Comparison of ENCODE assay signal across 2 worm cellular contexts in the genomic region with DNA sequence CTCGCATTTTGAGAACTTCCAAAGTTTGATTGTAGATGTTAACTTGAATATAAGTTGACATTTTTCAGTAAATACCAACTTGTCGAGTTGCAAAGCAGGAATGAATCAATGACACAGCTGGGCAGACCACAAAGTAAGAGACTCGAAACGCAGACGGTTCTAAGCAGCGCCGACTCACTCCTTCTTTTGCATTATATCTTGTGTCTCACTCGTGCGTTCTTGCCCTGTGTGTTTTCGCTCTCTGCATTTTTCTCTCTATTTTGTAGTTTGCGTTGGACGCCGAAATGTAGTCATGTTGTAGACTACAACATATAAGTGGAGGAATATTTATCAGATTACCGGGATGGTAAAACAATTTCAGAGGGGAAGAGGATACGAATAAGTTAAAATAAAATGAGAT.
TF ChIP-seq lines count a peak whose summit lies in the region.

A gene (minus strand): TSS at position 221 of the 400 bp plus-strand sequence.

TF ChIP-seq in whole organism, L1 larva, 84 proteins besides CTCF, POLR2A, EP300 and RAD21 (continued from another document):
- TF ChIP-seq mab-9 (GFP tag; IDR thresholded peaks at IDR 0.05; lab: Robert Waterston, UW) (no peak), efl-1 (optimal IDR thresholded peaks at IDR 0.05; lab: Kevin White, UChicago) (peak in 1 of 2 experiments; percentile 3), efl-1 (GFP tag; optimal IDR thresholded peaks at IDR 0.05 in 1 of 2; lab: Kevin White, UChicago) (no peak), mdl-1 (tag; optimal IDR thresholded peaks at IDR 0.05; lab: Kevin White, UChicago) (no peak), elt-3 (tag; optimal IDR thresholded peaks at IDR 0.05; lab: Kevin White, UChicago) (no peak), mep-1 (tag; optimal IDR thresholded peaks at IDR 0.05; lab: Kevin White, UChicago) (peak; percentile 63), nhr-84 (tag; optimal IDR thresholded peaks at IDR 0.05; lab: Kevin White, UChicago) (no peak), aly-2 (tag; optimal IDR thresholded peaks at IDR 0.05; lab: Kevin White, UChicago) (no peak), pqm-1 (tag; optimal IDR thresholded peaks at IDR 0.05; lab: Kevin White, UChicago) (no peak), sox-4 (tag; optimal IDR thresholded peaks at IDR 0.05; lab: Kevin White, UChicago) (no peak), ztf-4 (tag; optimal IDR thresholded peaks at IDR 0.05; lab: Kevin White, UChicago) (no peak), nhr-47 (tag; optimal IDR thresholded peaks at IDR 0.05; lab: Kevin White, UChicago) (no peak), sup-37 (GFP tag; optimal IDR thresholded peaks at IDR 0.05; lab: Kevin White, UChicago) (no peak), sptf-1 (tag; optimal IDR thresholded peaks at IDR 0.05; lab: Kevin White, UChicago) (no peak), jun-1 (tag; optimal IDR thresholded peaks at IDR 0.05; lab: Kevin White, UChicago) (no peak), fkh-4 (tag; optimal IDR thresholded peaks at IDR 0.05; lab: Kevin White, UChicago; ENCODE audit: borderline replicate concordance) (no peak), egl-13 (tag; optimal IDR thresholded peaks at IDR 0.05; lab: Kevin White, UChicago) (no peak), elt-2 (tag; optimal IDR thresholded peaks at IDR 0.05; lab: Kevin White, UChicago) (no peak), irx-1 (tag; optimal IDR thresholded peaks at IDR 0.05; lab: Kevin White, UChicago) (no peak), pax-3 (tag; optimal IDR thresholded peaks at IDR 0.05; lab: Kevin White, UChicago) (no peak), Y116A8C.19 (tag; optimal IDR thresholded peaks at IDR 0.05; lab: Kevin White, UChicago; ENCODE audit: borderline replicate concordance) (no peak), C34B4.2 (tag; optimal IDR thresholded peaks at IDR 0.05; lab: Kevin White, UChicago) (no peak), efl-3 (GFP tag; optimal IDR thresholded peaks at IDR 0.05; lab: Kevin White, UChicago) (no peak), nhr-90 (tag; optimal IDR thresholded peaks at IDR 0.05; lab: Kevin White, UChicago; ENCODE audit: poor library complexity) (peak; percentile 15), egl-27 (tag; optimal IDR thresholded peaks at IDR 0.05; lab: Kevin White, UChicago) (no peak), isw-1 (GFP tag; IDR thresholded peaks at IDR 0.05; lab: Robert Waterston, UW) (no peak), lin-14 (GFP tag; optimal IDR thresholded peaks at IDR 0.05; lab: Kevin White, UChicago) (peak; percentile 32), nhr-11 (tag; optimal IDR thresholded peaks at IDR 0.05; lab: Kevin White, UChicago) (no peak), F16B12.6 (tag; optimal IDR thresholded peaks at IDR 0.05; lab: Kevin White, UChicago) (no peak), lsy-2 (tag; optimal IDR thresholded peaks at IDR 0.05; lab: Kevin White, UChicago) (peak; percentile 11 to 32), aha-1 (tag; optimal IDR thresholded peaks at IDR 0.05; lab: Kevin White, UChicago) (no peak), hpl-2 (GFP tag; optimal IDR thresholded peaks at IDR 0.05; lab: Kevin White, UChicago) (no peak), ceh-90 (tag; optimal IDR thresholded peaks at IDR 0.05; lab: Kevin White, UChicago) (no peak), blmp-1 (tag; optimal IDR thresholded peaks at IDR 0.05; lab: Kevin White, UChicago) (peak; percentile 64), tbx-2 (tag; optimal IDR thresholded peaks at IDR 0.05; lab: Kevin White, UChicago) (no peak), unc-86 (tag; optimal IDR thresholded peaks at IDR 0.05; lab: Kevin White, UChicago) (no peak), unc-62 (GFP tag; optimal IDR thresholded peaks at IDR 0.05; lab: Kevin White, UChicago) (no peak), ceh-63 (GFP tag; optimal IDR thresholded peaks at IDR 0.05; lab: Kevin White, UChicago) (no peak), lin-15B (tag; optimal IDR thresholded peaks at IDR 0.05; lab: Kevin White, UChicago) (no peak), fos-1 (tag; optimal IDR thresholded peaks at IDR 0.05; lab: Kevin White, UChicago) (no peak), hlh-4 (tag; optimal IDR thresholded peaks at IDR 0.05; lab: Kevin White, UChicago) (no peak), nhr-76 (tag; optimal IDR thresholded peaks at IDR 0.05; lab: Kevin White, UChicago) (no peak), nhr-71 (tag; optimal IDR thresholded peaks at IDR 0.05; lab: Kevin White, UChicago) (peak; percentile 51), ces-1 (GFP tag; optimal IDR thresholded peaks at IDR 0.05; lab: Kevin White, UChicago) (no peak), ceh-82 (tag; optimal IDR thresholded peaks at IDR 0.05; lab: Kevin White, UChicago) (no peak), snu-23 (GFP tag; optimal IDR thresholded peaks at IDR 0.05; lab: Kevin White, UChicago) (peak; percentile 39), hlh-17 (GFP tag; optimal IDR thresholded peaks at IDR 0.05; lab: Kevin White, UChicago; ENCODE audit: borderline replicate concordance) (no peak), C16A3.4 (tag; optimal IDR thresholded peaks at IDR 0.05; lab: Kevin White, UChicago) (no peak), xbp-1 (tag; optimal IDR thresholded peaks at IDR 0.05; lab: Kevin White, UChicago) (no peak), nhr-20 (tag; optimal IDR thresholded peaks at IDR 0.05; lab: Kevin White, UChicago) (peak; percentile 60), unc-130 (tag; optimal IDR thresholded peaks at IDR 0.05; lab: Kevin White, UChicago) (no peak)

TF ChIP-seq in whole organism, L4 larva, 104 proteins besides CTCF, POLR2A, EP300 and RAD21 (continued from another document):
- TF ChIP-seq zip-2 (tag; optimal IDR thresholded peaks at IDR 0.05; lab: Kevin White, UChicago) (no peak), ceh-62 (tag; optimal IDR thresholded peaks at IDR 0.05; lab: Kevin White, UChicago) (no peak), nhr-76 (tag; optimal IDR thresholded peaks at IDR 0.05; lab: Kevin White, UChicago) (no peak), D1046.2 (GFP tag; IDR thresholded peaks at IDR 0.05; lab: Robert Waterston, UW) (no peak), dpl-1 (GFP tag; optimal IDR thresholded peaks at IDR 0.05; lab: Kevin White, UChicago) (no peak), dmd-8 (GFP tag; IDR thresholded peaks at IDR 0.05; lab: Robert Waterston, UW) (0 out of 2 replicates have a peak, but pooled peaks have one; percentile 45), aly-2 (tag; optimal IDR thresholded peaks at IDR 0.05; lab: Kevin White, UChicago) (no peak), F26F4.8 (GFP tag; conservative IDR thresholded peaks at IDR 0.05; lab: Robert Waterston, UW) (no peak), unc-39 (tag; optimal IDR thresholded peaks at IDR 0.05; lab: Kevin White, UChicago) (no peak), aha-1 (tag; lab: Kevin White, UChicago) (no peak), R02D3.7 (tag; optimal IDR thresholded peaks at IDR 0.05; lab: Kevin White, UChicago) (no peak), ztf-7 (tag; optimal IDR thresholded peaks at IDR 0.05; lab: Kevin White, UChicago) (no peak), lin-13 (GFP tag; optimal IDR thresholded peaks at IDR 0.05; lab: Kevin White, UChicago) (peak; percentile 44), hlh-30 (tag; optimal IDR thresholded peaks at IDR 0.05; lab: Kevin White, UChicago; ENCODE audit: insufficient read depth) (peak; percentile 79), nhr-25 (tag; optimal IDR thresholded peaks at IDR 0.05; lab: Kevin White, UChicago; ENCODE audit: borderline replicate concordance, insufficient read depth) (no peak), mxl-3 (GFP tag; optimal IDR thresholded peaks at IDR 0.05; lab: Kevin White, UChicago) (no peak), arid-1 (GFP tag; conservative IDR thresholded peaks at IDR 0.05; lab: Robert Waterston, UW) (0 out of 2 replicates have a peak, but pooled peaks have one; percentile 32), snpc-4 (tag; optimal IDR thresholded peaks at IDR 0.05; lab: Kevin White, UChicago) (no peak), fkh-10 (GFP tag; optimal IDR thresholded peaks at IDR 0.05; lab: Kevin White, UChicago) (no peak), set-16 (GFP tag; IDR thresholded peaks at IDR 0.05; lab: Robert Waterston, UW) (no peak), lin-29 (GFP tag; IDR thresholded peaks at IDR 0.05; lab: Robert Waterston, UW) (no peak), T20F7.1 (GFP tag; optimal IDR thresholded peaks at IDR 0.05; lab: Kevin White, UChicago) (peak; percentile 20), egl-27 (tag; optimal IDR thresholded peaks at IDR 0.05; lab: Kevin White, UChicago) (no peak), spr-1 (tag; optimal IDR thresholded peaks at IDR 0.05; lab: Kevin White, UChicago) (no peak), unc-62 (GFP tag; optimal IDR thresholded peaks at IDR 0.05 in 1 of 2; lab: Kevin White, UChicago) (no peak), unc-62 (tag; optimal IDR thresholded peaks at IDR 0.05; lab: Kevin White, UChicago) (no peak), ztf-11 (tag; optimal IDR thresholded peaks at IDR 0.05; lab: Kevin White, UChicago) (no peak), nhr-10 (tag; optimal IDR thresholded peaks at IDR 0.05; lab: Kevin White, UChicago) (no peak), dmd-6 (GFP tag; IDR thresholded peaks at IDR 0.05; lab: Robert Waterston, UW) (peak; percentile 17; the same call in 1 of the 2 replicates), ceh-82 (tag; optimal IDR thresholded peaks at IDR 0.05; lab: Kevin White, UChicago) (no peak), ces-1 (GFP tag; optimal IDR thresholded peaks at IDR 0.05; lab: Kevin White, UChicago) (no peak), attf-4 (tag; optimal IDR thresholded peaks at IDR 0.05; lab: Kevin White, UChicago) (no peak), nhr-28 (tag; optimal IDR thresholded peaks at IDR 0.05; lab: Kevin White, UChicago) (peak; percentile 99), F49E8.2 (tag; optimal IDR thresholded peaks at IDR 0.05; lab: Kevin White, UChicago; ENCODE audit: borderline replicate concordance) (no peak), php-3 (GFP tag; IDR thresholded peaks at IDR 0.05; lab: Robert Waterston, UW) (no peak), mdl-1 (tag; optimal IDR thresholded peaks at IDR 0.05; lab: Kevin White, UChicago) (no peak), ctbp-1 (GFP tag; IDR thresholded peaks at IDR 0.05; lab: Robert Waterston, UW) (no peak), ceh-32 (tag; optimal IDR thresholded peaks at IDR 0.05; lab: Kevin White, UChicago; ENCODE audit: poor library complexity) (no peak), spr-3 (GFP tag; optimal IDR thresholded peaks at IDR 0.05; lab: Kevin White, UChicago) (no peak), ZK546.5 (tag; optimal IDR thresholded peaks at IDR 0.05; lab: Kevin White, UChicago) (no peak), sdz-12 (GFP tag; optimal IDR thresholded peaks at IDR 0.05; lab: Kevin White, UChicago) (no peak), zip-11 (GFP tag; IDR thresholded peaks at IDR 0.05; lab: Robert Waterston, UW) (no peak), daf-8 (GFP tag; IDR thresholded peaks at IDR 0.05; lab: Robert Waterston, UW) (no peak), lsy-2 (tag; optimal IDR thresholded peaks at IDR 0.05; lab: Kevin White, UChicago) (peak in 1 of 2 experiments; percentile 53), Y105C5A.15 (GFP tag; IDR thresholded peaks at IDR 0.05; lab: Robert Waterston, UW) (no peak), lin-15B (tag; optimal IDR thresholded peaks at IDR 0.05; lab: Kevin White, UChicago) (no peak), ceh-20 (GFP tag; IDR thresholded peaks at IDR 0.05; lab: Robert Waterston, UW) (no peak), zfp-2 (tag; optimal IDR thresholded peaks at IDR 0.05; lab: Kevin White, UChicago) (no peak), Y5F2A.4 (GFP tag; optimal IDR thresholded peaks at IDR 0.05; lab: Kevin White, UChicago) (no peak), saeg-2 (GFP tag; IDR thresholded peaks at IDR 0.05; lab: Robert Waterston, UW) (no peak), lin-39 (tag; optimal IDR thresholded peaks at IDR 0.05; lab: Kevin White, UChicago) (no peak), duxl-1 (tag; optimal IDR thresholded peaks at IDR 0.05; lab: Kevin White, UChicago; ENCODE audit: poor library complexity) (no peak), nhr-6 (tag; optimal IDR thresholded peaks at IDR 0.05; lab: Kevin White, UChicago) (no peak), ama-1 (optimal IDR thresholded peaks at IDR 0.05; lab: Kevin White, UChicago) (no peak), lim-7 (GFP tag; IDR thresholded peaks at IDR 0.05; lab: Robert Waterston, UW) (no peak), dve-1 (tag; optimal IDR thresholded peaks at IDR 0.05; lab: Kevin White, UChicago; ENCODE audit: insufficient read depth) (peak; percentile 51), T26A8.4 (GFP tag; IDR thresholded peaks at IDR 0.05; lab: Robert Waterston, UW) (no peak), nhr-11 (tag; optimal IDR thresholded peaks at IDR 0.05; lab: Kevin White, UChicago) (peak; percentile 48), nhr-41 (GFP tag; IDR thresholded peaks at IDR 0.05; lab: Robert Waterston, UW) (no peak), jun-1 (tag; optimal IDR thresholded peaks at IDR 0.05; lab: Kevin White, UChicago) (no peak), Y75B8A.6 (GFP tag; IDR thresholded peaks at IDR 0.05; lab: Robert Waterston, UW) (no peak), lin-38 (GFP tag; IDR thresholded peaks at IDR 0.05; lab: Robert Waterston, UW) (peak; percentile 51), Y48G9A.11 (GFP tag; IDR thresholded peaks at IDR 0.05; lab: Robert Waterston, UW) (no peak), mes-2 (tag; optimal IDR thresholded peaks at IDR 0.05; lab: Kevin White, UChicago; ENCODE audit: poor library complexity, severe bottlenecking) (peak; percentile 53), gei-8 (GFP tag; optimal IDR thresholded peaks at IDR 0.05; lab: Kevin White, UChicago) (no peak), unc-130 (GFP tag; optimal IDR thresholded peaks at IDR 0.05; lab: Kevin White, UChicago) (no peak), mxl-2 (GFP tag; conservative IDR thresholded peaks at IDR 0.05; lab: Robert Waterston, UW) (no peak), F10B5.3 (tag; optimal IDR thresholded peaks at IDR 0.05; lab: Kevin White, UChicago) (no peak)
